Worm (Caenorhabditis elegans): ENCODE measurements around the gene C50F4.16.

DNA sequence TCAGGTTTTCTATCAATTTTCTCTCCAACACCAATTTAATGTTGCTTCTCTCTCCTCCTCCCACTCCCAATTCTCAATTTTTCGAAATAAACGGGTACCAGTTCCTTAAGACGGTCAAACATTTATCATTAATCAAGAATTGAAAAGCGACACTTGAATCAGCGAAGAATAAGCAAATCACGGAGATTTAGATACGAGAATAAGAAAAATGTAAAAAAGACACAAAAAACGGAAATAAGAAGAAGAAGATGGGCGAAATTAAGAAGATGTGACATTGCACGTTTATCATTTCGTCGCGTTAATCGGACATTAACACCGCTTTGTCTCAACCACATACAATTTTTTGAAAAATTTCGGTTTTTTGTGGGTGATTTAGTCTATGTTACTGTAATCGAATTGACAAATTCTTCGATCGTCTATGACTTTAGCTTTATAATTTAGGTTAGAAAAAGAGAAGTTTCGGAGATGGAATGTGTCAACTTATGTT is 36.9 kb downstream of the C50F4.16 start, which contains the start of gene haao-1:
- TF ChIP-seq ama-1 (optimal IDR thresholded peaks at IDR 0.05), result no peak
- TF ChIP-seq unc-39 (tag; optimal IDR thresholded peaks at IDR 0.05), result no peak
- no peak for TF ChIP-seq lsy-2 (tag; optimal IDR thresholded peaks at IDR 0.05)
- no peak for TF ChIP-seq nhr-11 (tag; optimal IDR thresholded peaks at IDR 0.05)
- TF ChIP-seq nhr-237 (tag; optimal IDR thresholded peaks at IDR 0.05), result no peak
- TF ChIP-seq zag-1 (tag; optimal IDR thresholded peaks at IDR 0.05), result no peak
